Fruit fly (Drosophila melanogaster) whole organism, embryonic: Measurements from ENCODE around the gene Rtc1.

Source experiments
- Ada2b ChIP-seq: fragments of 200-800 bp; sonication (Bioruptor generic); IDR thresholded peaks from 2 replicates; pipeline ENCODE4 v1.3.6; 2022; ENCODE audit warnings: missing biosample characterization, missing genetic modification characterization
- Atf-2 ChIP-seq: fragments of 200-800 bp; sonication (Bioruptor generic); optimal IDR thresholded peaks from 2 replicates; lab custom pipeline; 2016; ENCODE audit warnings: missing biosample characterization, missing genetic modification characterization
- CG11093 ChIP-seq: fragments of 200-800 bp; sonication (Bioruptor generic); IDR thresholded peaks from 3 replicates; pipeline ENCODE4 v1.3.6; 2022; ENCODE audit warnings: missing biosample characterization, missing genetic modification characterization
- CG11398 ChIP-seq: fragments of 200-800 bp; sonication (Bioruptor generic); optimal IDR thresholded peaks from 2 replicates; lab custom pipeline; 2016; ENCODE audit warnings: missing biosample characterization, missing genetic modification characterization
- CG11696 ChIP-seq: fragments of 200-800 bp; sonication (Bioruptor generic); IDR thresholded peaks from 2 replicates; pipeline ENCODE4 v1.3.6; 2022; ENCODE audit warnings: missing biosample characterization, missing genetic modification characterization
- CG11723 ChIP-seq: fragments of 200-800 bp; sonication (Bioruptor generic); optimal IDR thresholded peaks from 2 replicates; lab custom pipeline; 2017; ENCODE audit warnings: missing biosample characterization, mild to moderate bottlenecking, missing genetic modification characterization
- CG12071 ChIP-seq: fragments of 200-800 bp; sonication (Bioruptor generic); optimal IDR thresholded peaks from 3 replicates; lab custom pipeline; 2018; ENCODE audit warnings: missing biosample characterization, mild to moderate bottlenecking, missing genetic modification characterization
- CG12219 ChIP-seq: fragments of 200-800 bp; sonication (Bioruptor generic); optimal IDR thresholded peaks from 3 replicates; lab custom pipeline; 2018; ENCODE audit warnings: missing biosample characterization, mild to moderate bottlenecking, missing genetic modification characterization
- CG14667 ChIP-seq: fragments of 200-800 bp; sonication (Bioruptor generic); IDR thresholded peaks from 2 replicates; pipeline ENCODE4 v1.3.6; 2022; ENCODE audit warnings: missing biosample characterization, missing genetic modification characterization
- CG16779 ChIP-seq: fragments of 200-800 bp; sonication (Bioruptor generic); IDR thresholded peaks from 2 replicates; pipeline ENCODE4 v1.3.6; 2022; ENCODE audit warnings: missing biosample characterization, missing genetic modification characterization
- CG17186 ChIP-seq: fragments of 200-800 bp; sonication (Bioruptor generic); optimal IDR thresholded peaks from 3 replicates; lab custom pipeline; 2017; ENCODE audit warnings: missing biosample characterization, missing genetic modification reagents, missing genetic modification characterization
- CG18476 ChIP-seq: fragments of 200-800 bp; sonication (Bioruptor generic); optimal IDR thresholded peaks from 2 replicates; lab custom pipeline; 2016; ENCODE audit warnings: missing biosample characterization, mild to moderate bottlenecking, missing genetic modification characterization
- CG2116 ChIP-seq: fragments of 200-800 bp; sonication (Bioruptor generic); optimal IDR thresholded peaks from 3 replicates; lab custom pipeline; 2018; ENCODE audit warnings: missing biosample characterization, mild to moderate bottlenecking, missing genetic modification characterization
- CG31365 ChIP-seq: fragments of 200-800 bp; sonication (Bioruptor generic); optimal IDR thresholded peaks from 2 replicates; lab custom pipeline; 2018; ENCODE audit warnings: missing biosample characterization, mild to moderate bottlenecking, missing genetic modification characterization
- CG4707 ChIP-seq: fragments of 200-800 bp; sonication (Bioruptor generic); optimal IDR thresholded peaks from 2 replicates; lab custom pipeline; 2018; ENCODE audit warnings: missing biosample characterization, mild to moderate bottlenecking, missing genetic modification characterization, moderate library complexity
- CG6683 ChIP-seq: fragments of 200-800 bp; sonication (Bioruptor generic); optimal IDR thresholded peaks from 2 replicates; lab custom pipeline; 2017; ENCODE audit warnings: missing biosample characterization, mild to moderate bottlenecking, missing genetic modification characterization, missing genetic modification reagents
- CG7839 ChIP-seq: fragments of 200-800 bp; sonication (Bioruptor generic); optimal IDR thresholded peaks from 3 replicates; lab custom pipeline; 2018; ENCODE audit warnings: missing biosample characterization, mild to moderate bottlenecking, missing genetic modification characterization, moderate library complexity
- CG8290 ChIP-seq, 3 experiments: fragments of 200-800 bp; sonication (Bioruptor generic); optimal IDR thresholded peaks; 2 replicates each; lab custom pipeline; 2016 to 2019; ENCODE audit warnings: missing biosample characterization in 3 of 3, missing genetic modification characterization in 3 of 3, mild to moderate bottlenecking in 2 of 3, moderate library complexity in 1 of 3
- CG9727 ChIP-seq: fragments of 200-800 bp; sonication (Bioruptor generic); optimal IDR thresholded peaks from 3 replicates; lab custom pipeline; 2017; ENCODE audit warnings: missing biosample characterization, mild to moderate bottlenecking, missing genetic modification characterization
- CG9797 ChIP-seq: fragments of 200-800 bp; sonication (Bioruptor generic); optimal IDR thresholded peaks from 3 replicates; lab custom pipeline; 2018; ENCODE audit warnings: missing biosample characterization, mild to moderate bottlenecking, missing genetic modification characterization
- CTCF ChIP-seq: fragments of 200-800 bp; sonication (Bioruptor generic); optimal IDR thresholded peaks from 2 replicates; lab custom pipeline; 2017; ENCODE audit warnings: missing biosample characterization, mild to moderate bottlenecking, missing genetic modification characterization, moderate library complexity
- Dip2 ChIP-seq: fragments of 200-800 bp; sonication (Bioruptor generic); IDR thresholded peaks from 2 replicates; pipeline ENCODE4 v1.3.6; 2022; ENCODE audit warnings: missing biosample characterization, missing genetic modification characterization
- Drgx ChIP-seq: fragments of 200-800 bp; sonication (Bioruptor generic); IDR thresholded peaks from 2 replicates; pipeline ENCODE4 v1.3.6; 2022; ENCODE audit warnings: missing biosample characterization, missing genetic modification characterization
- HmgD ChIP-seq: fragments of 200-800 bp; sonication (Bioruptor generic); optimal IDR thresholded peaks from 3 replicates; lab custom pipeline; 2016; ENCODE audit warnings: missing biosample characterization, missing genetic modification characterization
- Hr51 ChIP-seq, 2 experiments: fragments of 200-800 bp; sonication (Bioruptor generic); optimal IDR thresholded peaks; 2 replicates in 1 of 2; 3 replicates in 1 of 2; lab custom pipeline; 2016 to 2018; ENCODE audit warnings: missing biosample characterization in 2 of 2, missing genetic modification characterization in 2 of 2, mild to moderate bottlenecking in 1 of 2, moderate library complexity in 1 of 2
- Hsf ChIP-seq: fragments of 200-800 bp; sonication (Bioruptor generic); optimal IDR thresholded peaks from 3 replicates; lab custom pipeline; 2016; ENCODE audit warnings: missing biosample characterization, missing genetic modification characterization
- Nf-YB ChIP-seq: fragments of 200-800 bp; sonication (Bioruptor generic); optimal IDR thresholded peaks from 3 replicates; lab custom pipeline; 2019; ENCODE audit warnings: missing biosample characterization, mild to moderate bottlenecking, missing genetic modification characterization, moderate library complexity
- Pdp1 ChIP-seq, 2 experiments: fragments of 200-800 bp; sonication (Bioruptor generic); optimal IDR thresholded peaks; 3 replicates each; lab custom pipeline; 2016; ENCODE audit warnings: missing biosample characterization in 2 of 2, missing genetic modification characterization in 2 of 2, mild to moderate bottlenecking in 1 of 2, moderate library complexity in 1 of 2
- Rx ChIP-seq: fragments of 200-800 bp; sonication (Bioruptor generic); IDR thresholded peaks from 2 replicates; pipeline ENCODE4 v1.3.6; 2022; ENCODE audit warnings: missing biosample characterization, missing genetic modification characterization
- Stat92E ChIP-seq, 3 experiments: fragments of >200 bp in 2 of 3; fragments of 200-800 bp in 1 of 3; sonication (Bioruptor generic) in 1 of 3; optimal IDR thresholded peaks; 2 replicates each; lab custom pipeline; 2017 to 2019; ENCODE audit warnings: missing biosample characterization in 3 of 3, missing genetic modification characterization in 3 of 3, mild to moderate bottlenecking in 1 of 3, moderate library complexity in 1 of 3
- Taf1 ChIP-seq: fragments of 200-800 bp; sonication (Bioruptor generic); IDR thresholded peaks from 2 replicates; pipeline ENCODE4 v1.3.6; 2022; ENCODE audit warnings: missing biosample characterization, missing genetic modification characterization
- bsh ChIP-seq, 2 experiments: fragments of 200-800 bp; sonication (Bioruptor generic); optimal IDR thresholded peaks; 2 replicates each; lab custom pipeline; 2017 to 2018; ENCODE audit warnings: mild to moderate bottlenecking in 2 of 2, missing biosample characterization in 2 of 2, missing genetic modification characterization in 2 of 2, moderate library complexity in 1 of 2
- corto ChIP-seq: fragments of 200-800 bp; sonication (Bioruptor generic); optimal IDR thresholded peaks from 2 replicates; lab custom pipeline; 2016; ENCODE audit warnings: missing biosample characterization, mild to moderate bottlenecking, missing genetic modification characterization, moderate library complexity
- dimm ChIP-seq: fragments of 200-800 bp; sonication (Bioruptor generic); IDR thresholded peaks from 2 replicates; pipeline ENCODE4 v1.3.6; 2022; ENCODE audit warnings: missing biosample characterization, missing genetic modification characterization
- dmrt11E ChIP-seq: fragments of 200-800 bp; sonication (Bioruptor generic); optimal IDR thresholded peaks from 3 replicates; lab custom pipeline; 2018; ENCODE audit warnings: missing biosample characterization, mild to moderate bottlenecking, missing genetic modification characterization, moderate library complexity
- gfzf ChIP-seq: fragments of 200-800 bp; sonication (Bioruptor generic); optimal IDR thresholded peaks from 2 replicates; lab custom pipeline; 2016; ENCODE audit warnings: missing biosample characterization, mild to moderate bottlenecking, missing genetic modification characterization, moderate library complexity
- inv ChIP-seq: fragments of 200-800 bp; sonication (Bioruptor generic); IDR thresholded peaks from 2 replicates; pipeline ENCODE4 v1.3.6; 2022; ENCODE audit warnings: missing biosample characterization, missing genetic modification characterization; ENCODE audit not compliant: partially characterized antibody
- ken ChIP-seq: fragments of 200-800 bp; sonication (Bioruptor generic); IDR thresholded peaks from 3 replicates; pipeline ENCODE4 v1.3.6; 2022; ENCODE audit warnings: missing biosample characterization, missing genetic modification characterization
- klu ChIP-seq: fragments of 200-800 bp; sonication (Bioruptor generic); IDR thresholded peaks from 2 replicates; pipeline ENCODE4 v1.3.6; 2022; ENCODE audit warnings: missing biosample characterization, missing genetic modification characterization
- lmd ChIP-seq: fragments of 200-800 bp; sonication (Bioruptor generic); IDR thresholded peaks from 2 replicates; pipeline ENCODE4 v1.3.6; 2022; ENCODE audit warnings: missing biosample characterization, missing genetic modification characterization
- lola ChIP-seq, 3 experiments: fragments of >200 bp in 2 of 3; fragments of 200-800 bp in 1 of 3; sonication (Bioruptor generic) in 1 of 3; optimal IDR thresholded peaks; 2 replicates each; lab custom pipeline; 2017 to 2019; ENCODE audit warnings: missing biosample characterization in 3 of 3, missing genetic modification characterization in 3 of 3, mild to moderate bottlenecking in 1 of 3, moderate library complexity in 1 of 3
- nerfin-2 ChIP-seq: fragments of 200-800 bp; sonication (Bioruptor generic); IDR thresholded peaks from 2 replicates; pipeline ENCODE4 v1.3.6; 2022; ENCODE audit warnings: missing biosample characterization, missing genetic modification characterization; ENCODE audit not compliant: partially characterized antibody
- org-1 ChIP-seq: fragments of 200-800 bp; sonication (Bioruptor generic); optimal IDR thresholded peaks from 2 replicates; lab custom pipeline; 2017; ENCODE audit warnings: missing biosample characterization, missing genetic modification characterization
- pho ChIP-seq: fragments of 200-800 bp; sonication (Bioruptor generic); optimal IDR thresholded peaks from 2 replicates; lab custom pipeline; 2016; ENCODE audit warnings: missing biosample characterization, missing genetic modification characterization
- row ChIP-seq: fragments of 200-800 bp; sonication (Bioruptor generic); IDR thresholded peaks from 3 replicates; pipeline ENCODE4 v1.3.6; 2022; ENCODE audit warnings: missing biosample characterization, missing genetic modification characterization
- sim ChIP-seq: fragments of 200-800 bp; sonication (Bioruptor generic); IDR thresholded peaks from 2 replicates; pipeline ENCODE4 v1.3.6; 2022; ENCODE audit warnings: missing biosample characterization, missing genetic modification characterization
- tio ChIP-seq: fragments of 200-800 bp; sonication (Bioruptor generic); optimal IDR thresholded peaks from 2 replicates; lab custom pipeline; 2017; ENCODE audit warnings: missing biosample characterization, missing genetic modification characterization, inconsistent platforms
- tna ChIP-seq: fragments of 200-800 bp; sonication (Bioruptor generic); IDR thresholded peaks from 2 replicates; pipeline ENCODE4 v1.3.6; 2022; ENCODE audit warnings: missing biosample characterization, missing genetic modification characterization; ENCODE audit not compliant: partially characterized antibody
- tx ChIP-seq: fragments of 200-800 bp; sonication (Bioruptor generic); optimal IDR thresholded peaks from 2 replicates; lab custom pipeline; 2016; ENCODE audit warnings: missing biosample characterization, missing genetic modification characterization
- unc-4 ChIP-seq: fragments of 200-800 bp; sonication (Bioruptor generic); IDR thresholded peaks from 2 replicates; pipeline ENCODE4 v1.3.6; 2022; ENCODE audit warnings: missing biosample characterization, missing genetic modification characterization; ENCODE audit not compliant: partially characterized antibody
- wor ChIP-seq: fragments of 200-800 bp; sonication (Bioruptor generic); IDR thresholded peaks from 2 replicates; pipeline ENCODE4 v1.3.6; 2022; ENCODE audit warnings: missing biosample characterization, missing genetic modification characterization

The Rtc1 gene

dm6 chrX:13721934-13722333, 35.0 kb upstream of the Rtc1 start, which contains the start of the genes Mrgn1 and mus101 (continued):
- peak; percentile 40; the same call in 1 of the 3 replicates for TF ChIP-seq row (GFP tag; lab: Robert Waterston, UW)
- TF ChIP-seq wor (GFP tag; lab: Robert Waterston, UW), result no peak
- no peak for TF ChIP-seq CG11093 (GFP tag; lab: Robert Waterston, UW)
- no peak for TF ChIP-seq Hsf (GFP tag; lab: Kevin White, UChicago)
- peak; percentile 85 for TF ChIP-seq unc-4 (GFP tag; lab: Robert Waterston, UW)
- no peak for TF ChIP-seq pho (GFP tag; lab: Kevin White, UChicago)
- TF ChIP-seq CG17186, result peak; percentile 1
- no peak for TF ChIP-seq Drgx (GFP tag; lab: Robert Waterston, UW)
- no peak for TF ChIP-seq CG18476 (GFP tag; lab: Kevin White, UChicago)
- TF ChIP-seq Atf-2 (GFP tag; lab: Kevin White, UChicago), result no peak
- no peak for TF ChIP-seq Hr51 (GFP tag; optimal IDR thresholded peaks at IDR 0.05; lab: Kevin White, UChicago)
- peak; percentile 2 for TF ChIP-seq CG9727
- no peak for TF ChIP-seq Pdp1 (GFP tag; optimal IDR thresholded peaks at IDR 0.05; lab: Kevin White, UChicago)
- no peak for TF ChIP-seq Nf-YB (GFP tag; lab: Kevin White, UChicago)
- TF ChIP-seq ken (GFP tag; lab: Robert Waterston, UW), result no peak
- no peak for TF ChIP-seq CG11696 (GFP tag; lab: Robert Waterston, UW)
- no peak for TF ChIP-seq CG31365 (tag; lab: Kevin White, UChicago)
- TF ChIP-seq lmd (GFP tag; lab: Robert Waterston, UW), result no peak
- TF ChIP-seq dmrt11E, result no peak
- TF ChIP-seq corto (GFP tag; lab: Kevin White, UChicago), result no peak
- peak; percentile 79 for TF ChIP-seq CG2116
- TF ChIP-seq CG11723, result no peak
- no peak for TF ChIP-seq CG11398 (GFP tag; lab: Kevin White, UChicago)
- TF ChIP-seq bsh (GFP tag; optimal IDR thresholded peaks at IDR 0.05; lab: Kevin White, UChicago), result no peak
- no peak for TF ChIP-seq tio (GFP tag; lab: Kevin White, UChicago)
- no peak for TF ChIP-seq org-1 (GFP tag; lab: Kevin White, UChicago)
- TF ChIP-seq gfzf (GFP tag; lab: Kevin White, UChicago), result peak; percentile 23
- peak; percentile 57; the same call in 1 of the 2 replicates for TF ChIP-seq nerfin-2 (GFP tag; lab: Robert Waterston, UW)
- no peak for TF ChIP-seq CG6683 (GFP tag; lab: Kevin White, UChicago)
- TF ChIP-seq Rx, result no peak
- TF ChIP-seq tx (GFP tag; lab: Kevin White, UChicago), result no peak
- no peak for TF ChIP-seq CG14667 (GFP tag; lab: Robert Waterston, UW)
- TF ChIP-seq CTCF (GFP tag; lab: Kevin White, UChicago), result peak; percentile 27
- TF ChIP-seq HmgD (GFP tag; lab: Kevin White, UChicago), result no peak
- no peak for TF ChIP-seq CG8290 (GFP tag; optimal IDR thresholded peaks at IDR 0.05; lab: Kevin White, UChicago)
- no peak for TF ChIP-seq CG8290 (tag; optimal IDR thresholded peaks at IDR 0.05; lab: Kevin White, UChicago)
- TF ChIP-seq CG12219 (GFP tag; lab: Kevin White, UChicago), result no peak
- no peak for TF ChIP-seq Stat92E (GFP tag; optimal IDR thresholded peaks at IDR 0.05; lab: Kevin White, UChicago)
- no peak for TF ChIP-seq sim
- TF ChIP-seq dimm (GFP tag; lab: Robert Waterston, UW), result no peak
- no peak for TF ChIP-seq CG12071
- no peak for TF ChIP-seq klu (GFP tag; lab: Robert Waterston, UW)
- no peak for TF ChIP-seq Taf1 (GFP tag; lab: Robert Waterston, UW)
- no peak for TF ChIP-seq tna (GFP tag; lab: Robert Waterston, UW)
- peak; percentile 71 for TF ChIP-seq inv
- no peak for TF ChIP-seq CG16779
- peak; percentile 46 for TF ChIP-seq CG9797
- no peak for TF ChIP-seq CG4707
- no peak for TF ChIP-seq Ada2b
- no peak for TF ChIP-seq lola (GFP tag; optimal IDR thresholded peaks at IDR 0.05; lab: Kevin White, UChicago)
- no peak for TF ChIP-seq Dip2 (GFP tag; lab: Robert Waterston, UW)
- TF ChIP-seq CG7839 (tag; lab: Kevin White, UChicago), result no peak
